Worm (Caenorhabditis elegans) whole organism, L2 larva: Measurements from ENCODE around the gene ife-5.
A peak's percentile ranks its signal among the peaks of the same experiment; 100 is the strongest.

Experiments
- F13H6.1 ChIP-seq: sonication (generic microtip); optimal IDR thresholded peaks from 2 replicates; lab custom pipeline; 2016; ENCODE audit warnings: missing genetic modification characterization, missing compliant biosample characterization
- R02D3.7 ChIP-seq: fragments of 150-350 bp; optimal IDR thresholded peaks from 2 replicates; lab custom pipeline; 2014; ENCODE audit warnings: missing biosample characterization, missing genetic modification characterization
- ZK546.5 ChIP-seq: sonication (generic microtip); optimal IDR thresholded peaks from 2 replicates; lab custom pipeline; 2017; ENCODE audit warnings: missing biosample characterization, missing genetic modification characterization
- alr-1 ChIP-seq: fragments of 150-350 bp; optimal IDR thresholded peaks from 2 replicates; lab custom pipeline; 2014; ENCODE audit warnings: missing biosample characterization, missing genetic modification characterization
- ama-1 ChIP-seq: fragments of 150-350 bp; optimal IDR thresholded peaks from 2 replicates; lab custom pipeline; 2018; ENCODE audit warnings: inconsistent platforms
- fos-1 ChIP-seq: fragments of 150-350 bp; optimal IDR thresholded peaks from 2 replicates; lab custom pipeline; 2014; ENCODE audit warnings: missing biosample characterization, missing genetic modification characterization
- nhr-10 ChIP-seq: sonication (generic microtip); optimal IDR thresholded peaks from 2 replicates; lab custom pipeline; 2017; ENCODE audit warnings: missing biosample characterization, missing genetic modification characterization
- nhr-12 ChIP-seq: fragments of 150-350 bp; optimal IDR thresholded peaks from 2 replicates; lab custom pipeline; 2014; ENCODE audit warnings: missing biosample characterization, missing genetic modification characterization
- nhr-23 ChIP-seq: fragments of 150-350 bp; optimal IDR thresholded peaks from 2 replicates; lab custom pipeline; 2014; ENCODE audit warnings: missing biosample characterization, missing genetic modification reagents, missing genetic modification characterization
- nhr-237 ChIP-seq: fragments of 150-350 bp; optimal IDR thresholded peaks from 2 replicates; lab custom pipeline; 2014; ENCODE audit warnings: missing biosample characterization, missing genetic modification characterization
- nhr-6 ChIP-seq: fragments of 150-350 bp; optimal IDR thresholded peaks from 2 replicates; lab custom pipeline; 2014; ENCODE audit warnings: missing biosample characterization, missing genetic modification characterization
- sma-9 ChIP-seq, 2 experiments: fragments of 150-350 bp in 1 of 2; sonication (generic microtip) in 1 of 2; optimal IDR thresholded peaks; 2 replicates each; lab custom pipeline; 2014 to 2016; ENCODE audit warnings: missing genetic modification characterization in 2 of 2, mild to moderate bottlenecking in 1 of 2, missing biosample characterization in 1 of 2, missing compliant biosample characterization in 1 of 2, missing genetic modification reagents in 1 of 2, moderate library complexity in 1 of 2
- zag-1 ChIP-seq: fragments of 150-350 bp; optimal IDR thresholded peaks from 2 replicates; lab custom pipeline; 2014; ENCODE audit warnings: missing biosample characterization, missing genetic modification characterization

- TF ChIP-seq R02D3.7 (no peak), nhr-12 (no peak), fos-1 (peak; percentile 37), nhr-10 (tag; lab: Kevin White, UChicago) (no peak), ZK546.5 (no peak), sma-9 (GFP tag; optimal IDR thresholded peaks at IDR 0.05; lab: Kevin White, UChicago) (no peak), sma-9 (tag; optimal IDR thresholded peaks at IDR 0.05; lab: Kevin White, UChicago) (no peak), zag-1 (no peak), ama-1 (lab: Kevin White, UChicago) (no peak), nhr-237 (no peak), nhr-23 (tag; lab: Kevin White, UChicago) (no peak), alr-1 (tag; lab: Kevin White, UChicago) (no peak), F13H6.1 (no peak), nhr-6 (tag; lab: Kevin White, UChicago) (no peak)
Measured at ce11 chrII:12266797-12267196, 13.7 kb upstream of the ife-5 start.
